Worm (Caenorhabditis elegans) whole organism, early embryonic: Measurements from ENCODE around the gene R02F11.2.

Source experiments
- flt-1 ChIP-seq: fragments of 200-800 bp; sonication (Bioruptor generic); IDR thresholded peaks from 2 replicates; pipeline ENCODE4 v1.3.6; 2022; ENCODE audit warnings: missing genetic modification characterization, missing compliant biosample characterization
- sea-1 ChIP-seq: fragments of 200-800 bp; sonication (Bioruptor generic); conservative IDR thresholded peaks from 2 replicates; pipeline ENCODE4 v1.3.6; 2022; ENCODE audit warnings: missing genetic modification characterization, missing compliant biosample characterization
- tbx-37 ChIP-seq: fragments of 200-800 bp; sonication (Bioruptor generic); conservative IDR thresholded peaks from 2 replicates; pipeline ENCODE4 v1.3.6; 2022; ENCODE audit warnings: missing genetic modification reagents, missing genetic modification characterization, missing compliant biosample characterization

ce11 chrV:4787836-4788235 is 6.6 kb upstream of the R02F11.2 start:
- TF ChIP-seq sea-1 (no peak), flt-1 (no peak), tbx-37 (no peak)
